Worm (Caenorhabditis elegans): ENCODE results near the gene spe-36.

Gene spe-36

ce11 chrIV:11592820-11593219, 755 bp upstream of the spe-36 start:
- TF ChIP-seq nhr-2 (tag; optimal IDR thresholded peaks at IDR 0.05) (no peak), lsy-2 (tag; optimal IDR thresholded peaks at IDR 0.05) (peak; percentile 6), mep-1 (tag; optimal IDR thresholded peaks at IDR 0.05) (peak; percentile 8), ceh-39 (tag; optimal IDR thresholded peaks at IDR 0.05) (no peak), sptf-1 (tag; optimal IDR thresholded peaks at IDR 0.05) (peak; percentile 24), ces-1 (GFP tag; optimal IDR thresholded peaks at IDR 0.05) (peak; percentile 10)

ce11 chrIV:11586484-11586883, 5.6 kb downstream of the spe-36 start:
- no peak for TF ChIP-seq elt-3 (tag; optimal IDR thresholded peaks at IDR 0.05)
- TF ChIP-seq ham-2 (GFP tag; optimal IDR thresholded peaks at IDR 0.05) = no peak
- no peak for TF ChIP-seq ceh-39 (tag; optimal IDR thresholded peaks at IDR 0.05)
- TF ChIP-seq M03D4.4 (tag; optimal IDR thresholded peaks at IDR 0.05) = no peak
- no peak for TF ChIP-seq sptf-1 (tag; optimal IDR thresholded peaks at IDR 0.05)
- TF ChIP-seq blmp-1 (tag; optimal IDR thresholded peaks at IDR 0.05) = no peak
- no peak for TF ChIP-seq lsy-2 (tag; optimal IDR thresholded peaks at IDR 0.05)
- no peak for TF ChIP-seq pha-4 (tag; optimal IDR thresholded peaks at IDR 0.05)
- TF ChIP-seq zip-8 (tag; optimal IDR thresholded peaks at IDR 0.05) = no peak

ce11 chrIV:11584853-11585252, 7.2 kb downstream of the spe-36 start:
- no peak for TF ChIP-seq nhr-2 (tag; optimal IDR thresholded peaks at IDR 0.05)
- TF ChIP-seq nhr-76 (tag; optimal IDR thresholded peaks at IDR 0.05) = no peak
- TF ChIP-seq ham-2 (GFP tag; optimal IDR thresholded peaks at IDR 0.05) = peak; percentile 66

- TF ChIP-seq M03D4.4 (tag; optimal IDR thresholded peaks at IDR 0.05) (peak; percentile 68), elt-1 (tag; optimal IDR thresholded peaks at IDR 0.05; ENCODE audit: borderline replicate concordance, insufficient read depth) (no peak), ztf-11 (tag; optimal IDR thresholded peaks at IDR 0.05) (peak; percentile 47), elt-3 (tag; optimal IDR thresholded peaks at IDR 0.05) (no peak), mep-1 (tag; optimal IDR thresholded peaks at IDR 0.05) (peak; percentile 19), nhr-12 (tag; optimal IDR thresholded peaks at IDR 0.05) (no peak), snpc-4 (tag; optimal IDR thresholded peaks at IDR 0.05) (no peak), ceh-83 (GFP tag; optimal IDR thresholded peaks at IDR 0.05) (peak; percentile 38), sptf-1 (tag; optimal IDR thresholded peaks at IDR 0.05) (peak; percentile 64), nhr-237 (tag; optimal IDR thresholded peaks at IDR 0.05) (no peak), ham-2 (GFP tag; optimal IDR thresholded peaks at IDR 0.05) (peak; percentile 72), mab-5 (tag; optimal IDR thresholded peaks at IDR 0.05) (no peak), mls-2 (tag; optimal IDR thresholded peaks at IDR 0.05) (peak; percentile 3), lin-13 (tag; optimal IDR thresholded peaks at IDR 0.05) (peak; percentile 17), ceh-39 (tag; optimal IDR thresholded peaks at IDR 0.05) (no peak), cnd-1 (tag; optimal IDR thresholded peaks at IDR 0.05) (peak; percentile 83), hlh-1 (tag; optimal IDR thresholded peaks at IDR 0.05) (peak; percentile 38)
Observed at ce11 chrIV:11583906-11584378, 8.1 kb downstream of the spe-36 start, which contains the start of gene F12F6.1. Gene F12F6.1, plus strand, starts transcription at chrIV:11583956.

ce11 chrIV:11582450-11583166, 9.5 kb downstream of the spe-36 start:
- no peak for TF ChIP-seq sptf-1 (tag; optimal IDR thresholded peaks at IDR 0.05)
- TF ChIP-seq zip-8 (tag; optimal IDR thresholded peaks at IDR 0.05) = no peak
- no peak for TF ChIP-seq elt-3 (tag; optimal IDR thresholded peaks at IDR 0.05)
- no peak for TF ChIP-seq ceh-39 (tag; optimal IDR thresholded peaks at IDR 0.05)
- no peak for TF ChIP-seq tbx-8 (GFP tag; optimal IDR thresholded peaks at IDR 0.05)
- no peak for TF ChIP-seq lin-32 (GFP tag; optimal IDR thresholded peaks at IDR 0.05)
- no peak for TF ChIP-seq mls-2 (tag; optimal IDR thresholded peaks at IDR 0.05)
- TF ChIP-seq ceh-83 (GFP tag; optimal IDR thresholded peaks at IDR 0.05) = no peak

- no peak for TF ChIP-seq snpc-4 (tag; optimal IDR thresholded peaks at IDR 0.05)
- no peak for TF ChIP-seq nhr-76 (tag; optimal IDR thresholded peaks at IDR 0.05)
- no peak for TF ChIP-seq lin-13 (tag; optimal IDR thresholded peaks at IDR 0.05)
- TF ChIP-seq lin-32 (GFP tag; optimal IDR thresholded peaks at IDR 0.05) = no peak
- TF ChIP-seq drap-1 (GFP tag; optimal IDR thresholded peaks at IDR 0.05) = no peak
- no peak for TF ChIP-seq bed-3 (GFP tag; optimal IDR thresholded peaks at IDR 0.05)
- no peak for TF ChIP-seq mab-5 (tag; optimal IDR thresholded peaks at IDR 0.05)
- no peak for TF ChIP-seq zip-8 (tag; optimal IDR thresholded peaks at IDR 0.05)
- no peak for TF ChIP-seq ceh-43 (GFP tag; optimal IDR thresholded peaks at IDR 0.05)
- no peak for TF ChIP-seq flh-1 (GFP tag; optimal IDR thresholded peaks at IDR 0.05)
- no peak for TF ChIP-seq ham-2 (GFP tag; optimal IDR thresholded peaks at IDR 0.05)
- no peak for TF ChIP-seq mep-1 (tag; optimal IDR thresholded peaks at IDR 0.05)
- TF ChIP-seq nhr-12 (tag; optimal IDR thresholded peaks at IDR 0.05) = no peak
- TF ChIP-seq sptf-1 (tag; optimal IDR thresholded peaks at IDR 0.05) = no peak
- TF ChIP-seq mls-2 (tag; optimal IDR thresholded peaks at IDR 0.05) = no peak
- TF ChIP-seq lsy-2 (tag; optimal IDR thresholded peaks at IDR 0.05) = no peak
- TF ChIP-seq ceh-83 (GFP tag; optimal IDR thresholded peaks at IDR 0.05) = no peak
Observed at ce11 chrIV:11578492-11578891, 13.6 kb downstream of the spe-36 start, which contains the start of gene rib-1. Gene rib-1, plus strand, starts transcription at chrIV:11578792.
